Fruit fly (Drosophila melanogaster) whole organism, embryonic: ENCODE data around the gene Cpr12A.
A peak's percentile ranks its signal among the peaks of the same experiment; 100 is the strongest.

Experiments
- ATbp ChIP-seq: fragments of 200-800 bp; sonication (Bioruptor generic); optimal IDR thresholded peaks from 2 replicates; lab custom pipeline; 2017; ENCODE audit warnings: missing biosample characterization, mild to moderate bottlenecking, missing genetic modification characterization, missing genetic modification reagents
- Ada2b ChIP-seq: fragments of 200-800 bp; sonication (Bioruptor generic); IDR thresholded peaks from 2 replicates; pipeline ENCODE4 v1.3.6; 2022; ENCODE audit warnings: missing biosample characterization, missing genetic modification characterization
- Antp ChIP-seq: fragments of 200-800 bp; sonication (Bioruptor generic); optimal IDR thresholded peaks from 3 replicates; lab custom pipeline; 2016; ENCODE audit warnings: missing biosample characterization, missing genetic modification characterization
- CG11504 ChIP-seq: fragments of 200-800 bp; sonication (Bioruptor generic); optimal IDR thresholded peaks from 3 replicates; lab custom pipeline; 2019; ENCODE audit warnings: missing biosample characterization, mild to moderate bottlenecking, missing genetic modification characterization, moderate library complexity
- CG12104 ChIP-seq: fragments of 200-800 bp; sonication (Bioruptor generic); optimal IDR thresholded peaks from 3 replicates; lab custom pipeline; 2016; ENCODE audit warnings: missing biosample characterization, missing genetic modification characterization
- CG12219 ChIP-seq: fragments of 200-800 bp; sonication (Bioruptor generic); optimal IDR thresholded peaks from 3 replicates; lab custom pipeline; 2018; ENCODE audit warnings: missing biosample characterization, mild to moderate bottlenecking, missing genetic modification characterization
- CG12299 ChIP-seq: fragments of 200-800 bp; sonication (Bioruptor generic); optimal IDR thresholded peaks from 2 replicates; lab custom pipeline; 2018; ENCODE audit warnings: missing biosample characterization, mild to moderate bottlenecking, missing genetic modification characterization
- CG12659 ChIP-seq: fragments of 200-800 bp; sonication (Bioruptor generic); optimal IDR thresholded peaks from 3 replicates; lab custom pipeline; 2017; ENCODE audit warnings: mild to moderate bottlenecking, missing biosample characterization, missing genetic modification reagents, missing genetic modification characterization
- CG14441 ChIP-seq: fragments of 200-800 bp; sonication (Bioruptor generic); IDR thresholded peaks from 2 replicates; pipeline ENCODE4 v1.3.6; 2022; ENCODE audit warnings: missing biosample characterization, missing genetic modification characterization
- CG14710 ChIP-seq: fragments of 200-800 bp; sonication (Bioruptor generic); optimal IDR thresholded peaks from 3 replicates; lab custom pipeline; 2019; ENCODE audit warnings: missing biosample characterization, mild to moderate bottlenecking, missing genetic modification characterization, moderate library complexity
- CG15479 ChIP-seq: fragments of 200-800 bp; sonication (Bioruptor generic); optimal IDR thresholded peaks from 3 replicates; lab custom pipeline; 2019; ENCODE audit warnings: missing biosample characterization, mild to moderate bottlenecking, missing genetic modification characterization, moderate library complexity
- CG31365 ChIP-seq: fragments of 200-800 bp; sonication (Bioruptor generic); optimal IDR thresholded peaks from 2 replicates; lab custom pipeline; 2018; ENCODE audit warnings: missing biosample characterization, mild to moderate bottlenecking, missing genetic modification characterization
- CG42726 ChIP-seq: fragments of 200-800 bp; sonication (Bioruptor generic); IDR thresholded peaks from 2 replicates; pipeline ENCODE4 v1.3.6; 2022; ENCODE audit warnings: missing biosample characterization, missing genetic modification characterization; ENCODE audit not compliant: partially characterized antibody
- CG4360 ChIP-seq: fragments of 200-800 bp; sonication (Bioruptor generic); IDR thresholded peaks from 2 replicates; pipeline ENCODE4 v1.3.6; 2022; ENCODE audit warnings: missing biosample characterization, missing genetic modification characterization
- CG4730 ChIP-seq: fragments of 200-800 bp; sonication (Bioruptor generic); IDR thresholded peaks from 2 replicates; pipeline ENCODE4 v1.3.6; 2022; ENCODE audit warnings: missing biosample characterization, missing genetic modification characterization
- CG7745 ChIP-seq: fragments of 200-800 bp; sonication (Bioruptor generic); optimal IDR thresholded peaks from 2 replicates; lab custom pipeline; 2018; ENCODE audit warnings: missing biosample characterization, mild to moderate bottlenecking, missing genetic modification characterization, moderate library complexity
- CG8765 ChIP-seq: fragments of 200-800 bp; sonication (Bioruptor generic); IDR thresholded peaks from 2 replicates; pipeline ENCODE4 v1.3.6; 2022; ENCODE audit warnings: missing biosample characterization, missing genetic modification characterization
- D19A ChIP-seq: fragments of 200-800 bp; optimal IDR thresholded peaks from 3 replicates; lab custom pipeline; 2019; ENCODE audit warnings: missing biosample characterization, mild to moderate bottlenecking, missing genetic modification characterization, moderate library complexity
- Dbx ChIP-seq: fragments of 200-800 bp; sonication (Bioruptor generic); IDR thresholded peaks from 3 replicates; pipeline ENCODE4 v1.3.6; 2022; ENCODE audit warnings: missing biosample characterization, missing genetic modification characterization
- Deaf1 ChIP-seq: fragments of 200-800 bp; optimal IDR thresholded peaks from 3 replicates; lab custom pipeline; 2019; ENCODE audit warnings: missing biosample characterization, mild to moderate bottlenecking, missing genetic modification characterization, moderate library complexity
- HHEX ChIP-seq: fragments of 200-800 bp; sonication (Bioruptor generic); optimal IDR thresholded peaks from 3 replicates; lab custom pipeline; 2017; ENCODE audit warnings: missing biosample characterization, mild to moderate bottlenecking, missing genetic modification characterization, missing genetic modification reagents
- HmgD ChIP-seq: fragments of 200-800 bp; sonication (Bioruptor generic); optimal IDR thresholded peaks from 3 replicates; lab custom pipeline; 2016; ENCODE audit warnings: missing biosample characterization, missing genetic modification characterization
- Lpt ChIP-seq: fragments of >200 bp; optimal IDR thresholded peaks from 2 replicates; lab custom pipeline; 2018; ENCODE audit warnings: missing biosample characterization, missing genetic modification characterization
- Meics ChIP-seq: fragments of 200-800 bp; sonication (Bioruptor generic); optimal IDR thresholded peaks from 2 replicates; lab custom pipeline; 2017; ENCODE audit warnings: missing biosample characterization, mild to moderate bottlenecking, missing genetic modification characterization
- NFAT ChIP-seq: fragments of 200-800 bp; sonication (Bioruptor generic); IDR thresholded peaks from 2 replicates; pipeline ENCODE4 v1.3.6; 2022; ENCODE audit warnings: missing biosample characterization, missing genetic modification characterization
- NfI ChIP-seq: fragments of 200-800 bp; sonication (Bioruptor generic); optimal IDR thresholded peaks from 3 replicates; lab custom pipeline; 2018; ENCODE audit warnings: missing biosample characterization, mild to moderate bottlenecking, missing genetic modification characterization, moderate library complexity
- Ssrp ChIP-seq: fragments of 200-800 bp; sonication (Bioruptor generic); optimal IDR thresholded peaks from 2 replicates; lab custom pipeline; 2018; ENCODE audit warnings: missing biosample characterization, mild to moderate bottlenecking, missing genetic modification characterization, moderate library complexity
- Vsx1 ChIP-seq: fragments of 200-800 bp; sonication (Bioruptor generic); optimal IDR thresholded peaks from 2 replicates; lab custom pipeline; 2017; ENCODE audit warnings: missing biosample characterization, mild to moderate bottlenecking, missing genetic modification characterization, missing genetic modification reagents
- abd-A ChIP-seq: fragments of 200-800 bp; sonication (Bioruptor generic); optimal IDR thresholded peaks from 3 replicates; lab custom pipeline; 2019; ENCODE audit warnings: missing biosample characterization, mild to moderate bottlenecking, missing genetic modification characterization, moderate library complexity
- ase ChIP-seq: fragments of 200-800 bp; sonication (Bioruptor generic); IDR thresholded peaks from 3 replicates; pipeline ENCODE4 v1.3.6; 2022; ENCODE audit warnings: missing biosample characterization, missing genetic modification characterization
- az2 ChIP-seq: fragments of 200-800 bp; sonication (Bioruptor generic); optimal IDR thresholded peaks from 3 replicates; lab custom pipeline; 2016; ENCODE audit warnings: missing biosample characterization, missing genetic modification characterization
- corto ChIP-seq: fragments of 200-800 bp; sonication (Bioruptor generic); optimal IDR thresholded peaks from 2 replicates; lab custom pipeline; 2016; ENCODE audit warnings: missing biosample characterization, mild to moderate bottlenecking, missing genetic modification characterization, moderate library complexity
- crp ChIP-seq, 2 experiments: fragments of 200-800 bp; sonication (Bioruptor generic); optimal IDR thresholded peaks; 2 replicates in 1 of 2; 3 replicates in 1 of 2; lab custom pipeline; 2017; ENCODE audit warnings: missing biosample characterization in 2 of 2, missing genetic modification characterization in 2 of 2, mild to moderate bottlenecking in 1 of 2, moderate library complexity in 1 of 2
- dati ChIP-seq: fragments of 200-800 bp; sonication (Bioruptor generic); IDR thresholded peaks from 2 replicates; pipeline ENCODE4 v1.3.6; 2022; ENCODE audit warnings: missing biosample characterization, missing genetic modification characterization
- fd3F ChIP-seq: fragments of 200-800 bp; sonication (Bioruptor generic); optimal IDR thresholded peaks from 2 replicates; lab custom pipeline; 2018; ENCODE audit warnings: missing biosample characterization, mild to moderate bottlenecking, missing genetic modification characterization, moderate library complexity
- hbn ChIP-seq: fragments of 200-800 bp; sonication (Bioruptor generic); IDR thresholded peaks from 2 replicates; pipeline ENCODE4 v1.3.6; 2022; ENCODE audit warnings: missing biosample characterization, missing genetic modification characterization; ENCODE audit not compliant: partially characterized antibody
- lola ChIP-seq, 3 experiments: fragments of >200 bp in 2 of 3; fragments of 200-800 bp in 1 of 3; sonication (Bioruptor generic) in 1 of 3; optimal IDR thresholded peaks; 2 replicates each; lab custom pipeline; 2017 to 2019; ENCODE audit warnings: missing biosample characterization in 3 of 3, missing genetic modification characterization in 3 of 3, mild to moderate bottlenecking in 1 of 3, moderate library complexity in 1 of 3
- nau ChIP-seq: fragments of 200-800 bp; sonication (Bioruptor generic); optimal IDR thresholded peaks from 3 replicates; lab custom pipeline; 2017; ENCODE audit warnings: missing biosample characterization, mild to moderate bottlenecking, missing genetic modification characterization, missing genetic modification reagents
- odd ChIP-seq: fragments of 200-800 bp; sonication (Bioruptor generic); optimal IDR thresholded peaks from 2 replicates; lab custom pipeline; 2017; ENCODE audit warnings: missing biosample characterization, mild to moderate bottlenecking, missing genetic modification characterization
- pb ChIP-seq: fragments of 200-800 bp; sonication (Bioruptor generic); optimal IDR thresholded peaks from 3 replicates; lab custom pipeline; 2016; ENCODE audit warnings: missing biosample characterization, missing genetic modification characterization
- pnt ChIP-seq: fragments of 200-800 bp; sonication (Bioruptor generic); optimal IDR thresholded peaks from 3 replicates; lab custom pipeline; 2016; ENCODE audit warnings: missing biosample characterization, missing genetic modification characterization
- prd ChIP-seq, 3 experiments: fragments of >200 bp in 2 of 3; fragments of 200-800 bp in 1 of 3; sonication (Bioruptor generic) in 1 of 3; optimal IDR thresholded peaks in 2 of 3; IDR thresholded peaks in 1 of 3; 2 replicates in 2 of 3; 3 replicates in 1 of 3; pipeline versions ENCODE4 v1.3.6 to Lab custom; 2017 to 2022; ENCODE audit warnings: missing biosample characterization in 1 of 3, missing genetic modification characterization in 1 of 3
- salm ChIP-seq: fragments of 200-800 bp; sonication (Bioruptor generic); optimal IDR thresholded peaks from 2 replicates; lab custom pipeline; 2018; ENCODE audit warnings: missing biosample characterization, mild to moderate bottlenecking, missing genetic modification characterization
- so ChIP-seq: fragments of 200-800 bp; sonication (Bioruptor generic); IDR thresholded peaks from 3 replicates; pipeline ENCODE4 v1.3.6; 2022; ENCODE audit warnings: missing biosample characterization, missing genetic modification characterization
- sqz ChIP-seq: fragments of 200-800 bp; sonication (Bioruptor generic); optimal IDR thresholded peaks from 3 replicates; lab custom pipeline; 2018; ENCODE audit warnings: missing biosample characterization, mild to moderate bottlenecking, missing genetic modification characterization
- toy ChIP-seq: fragments of 200-800 bp; sonication (Bioruptor generic); IDR thresholded peaks from 2 replicates; pipeline ENCODE4 v1.3.6; 2022; ENCODE audit warnings: missing biosample characterization, missing genetic modification characterization
- zfh2 ChIP-seq: fragments of 200-800 bp; sonication (Bioruptor generic); optimal IDR thresholded peaks from 2 replicates; lab custom pipeline; 2016; ENCODE audit warnings: missing biosample characterization, missing genetic modification characterization

Gene Cpr12A

dm6 chrX:13563483-13564443 is 20.3 kb downstream of the Cpr12A start, which contains the start of the genes CG46311 and Tpst (continued):
- no peak for TF ChIP-seq CG31365 (tag; lab: Kevin White, UChicago)
- TF ChIP-seq D19A, result no peak
- TF ChIP-seq ATbp, result peak; percentile 6
- peak; percentile 30 for TF ChIP-seq zfh2 (GFP tag; lab: Kevin White, UChicago)
- peak; percentile 37 for TF ChIP-seq HHEX (GFP tag; lab: Kevin White, UChicago)
- no peak for TF ChIP-seq Vsx1
- TF ChIP-seq CG12219 (GFP tag; lab: Kevin White, UChicago), result no peak
- peak; percentile 67 for TF ChIP-seq az2
- no peak for TF ChIP-seq hbn (GFP tag; lab: Robert Waterston, UW)
- TF ChIP-seq CG4730 (GFP tag; lab: Robert Waterston, UW), result peak; percentile 46; the same call in 1 of the 2 replicates
- TF ChIP-seq Deaf1 (tag; lab: Kevin White, UChicago), result peak; percentile 65
- TF ChIP-seq pnt (GFP tag; lab: Kevin White, UChicago), result peak; percentile 66
- TF ChIP-seq CG11504 (tag; lab: Kevin White, UChicago), result peak; percentile 47
- TF ChIP-seq sqz (GFP tag; lab: Kevin White, UChicago), result no peak
- TF ChIP-seq CG14441, result peak; percentile 60
- TF ChIP-seq Lpt (GFP tag; lab: Kevin White, UChicago), result no peak
- peak; percentile 29 for TF ChIP-seq fd3F
- peak; percentile 69 for TF ChIP-seq Meics
- TF ChIP-seq Ada2b (GFP tag; lab: Robert Waterston, UW), result peak; percentile 60
- peak; percentile 83 for TF ChIP-seq NFAT
- TF ChIP-seq CG7745 (tag; lab: Kevin White, UChicago), result no peak
- TF ChIP-seq CG12299, result peak; percentile 38
- no peak for TF ChIP-seq dati (GFP tag; lab: Robert Waterston, UW)
- peak; percentile 60; the same call in 2 of the 3 replicates for TF ChIP-seq Dbx
- peak; percentile 48 for TF ChIP-seq CG14710 (tag; lab: Kevin White, UChicago)
- peak; percentile 73 for TF ChIP-seq ase
- TF ChIP-seq HmgD (GFP tag; lab: Kevin White, UChicago), result peak; percentile 83
- no peak for TF ChIP-seq corto (GFP tag; lab: Kevin White, UChicago)
- TF ChIP-seq CG8765, result no peak
- TF ChIP-seq so, result no peak
- no peak for TF ChIP-seq odd (GFP tag; lab: Kevin White, UChicago)
- TF ChIP-seq CG42726, result no peak; the same call in 1 of the 2 replicates
- TF ChIP-seq NfI (GFP tag; lab: Kevin White, UChicago), result peak; percentile 59
- no peak for TF ChIP-seq CG12104 (GFP tag; lab: Kevin White, UChicago)
- TF ChIP-seq CG4360 (GFP tag; lab: Robert Waterston, UW), result peak; percentile 95
- TF ChIP-seq salm (tag; lab: Kevin White, UChicago), result no peak
- peak in 1 of 2 experiments; percentile 50 for TF ChIP-seq crp (GFP tag; optimal IDR thresholded peaks at IDR 0.05; lab: Kevin White, UChicago)
- no peak for TF ChIP-seq nau (GFP tag; lab: Kevin White, UChicago)
- no peak for TF ChIP-seq prd (optimal IDR thresholded peaks at IDR 0.05; lab: Kevin White, UChicago)
- peak; percentile 68; the same call in 2 of the 3 replicates for TF ChIP-seq prd (GFP tag; IDR thresholded peaks at IDR 0.05; lab: Robert Waterston, UW)
- TF ChIP-seq pb (GFP tag; lab: Kevin White, UChicago), result no peak
- no peak for TF ChIP-seq CG15479 (GFP tag; lab: Kevin White, UChicago)
- TF ChIP-seq abd-A, result no peak
- TF ChIP-seq toy (GFP tag; lab: Robert Waterston, UW), result no peak
- TF ChIP-seq Ssrp (tag; lab: Kevin White, UChicago), result no peak
- TF ChIP-seq lola (GFP tag; optimal IDR thresholded peaks at IDR 0.05; lab: Kevin White, UChicago), result no peak
- TF ChIP-seq Antp, result peak; percentile 71
- TF ChIP-seq CG12659 (GFP tag; lab: Kevin White, UChicago), result peak; percentile 82
